Worm (Caenorhabditis elegans): ENCODE data around the gene trd-1.

DNA sequence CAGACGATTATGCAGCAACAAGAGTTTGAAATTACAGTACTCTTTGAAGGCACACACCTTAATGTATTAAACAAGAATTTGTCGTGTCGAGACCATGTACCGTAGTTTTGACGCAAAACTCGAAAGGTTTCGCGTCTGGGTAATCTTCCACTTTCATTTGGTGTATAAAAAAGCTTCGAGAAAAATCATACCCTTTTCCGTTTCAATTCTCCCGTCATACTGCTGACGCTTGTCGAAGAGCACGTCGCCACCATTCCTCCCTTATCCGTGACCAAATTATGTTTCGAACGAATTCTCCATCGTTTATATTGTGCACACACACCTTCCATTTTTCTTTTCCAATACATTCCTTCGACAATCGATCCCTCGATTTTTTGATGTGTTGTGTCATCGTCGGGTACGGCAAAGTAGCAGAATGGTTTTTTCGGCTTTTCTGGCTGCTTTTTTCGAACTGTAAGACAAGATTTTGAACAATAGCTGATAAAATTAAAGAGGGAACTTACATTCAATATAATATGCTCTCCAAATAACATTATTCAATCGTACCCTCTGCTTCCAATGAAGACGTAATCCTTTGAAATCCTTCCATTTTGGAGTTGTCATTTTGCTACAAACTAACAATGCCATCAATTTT is 12.1 kb upstream of the trd-1 start:
- TF ChIP-seq aly-2 (tag; optimal IDR thresholded peaks at IDR 0.05): no peak
- TF ChIP-seq swsn-7 (tag; optimal IDR thresholded peaks at IDR 0.05): no peak
- no peak for TF ChIP-seq Y116A8C.19 (tag; optimal IDR thresholded peaks at IDR 0.05; ENCODE audit: borderline replicate concordance)
- no peak for TF ChIP-seq elt-3 (tag; optimal IDR thresholded peaks at IDR 0.05)
- TF ChIP-seq nhr-12 (tag; optimal IDR thresholded peaks at IDR 0.05): no peak
- no peak for TF ChIP-seq nhr-77 (tag; optimal IDR thresholded peaks at IDR 0.05)
- TF ChIP-seq skn-1 (tag; optimal IDR thresholded peaks at IDR 0.05): no peak
- TF ChIP-seq fos-1 (tag; optimal IDR thresholded peaks at IDR 0.05): no peak
- TF ChIP-seq lin-13 (GFP tag; optimal IDR thresholded peaks at IDR 0.05): no peak
- no peak for TF ChIP-seq fkh-10 (GFP tag; optimal IDR thresholded peaks at IDR 0.05)
- TF ChIP-seq pax-3 (tag; optimal IDR thresholded peaks at IDR 0.05): no peak
- TF ChIP-seq snpc-4 (tag; optimal IDR thresholded peaks at IDR 0.05): no peak
- TF ChIP-seq ceh-90 (tag; optimal IDR thresholded peaks at IDR 0.05): no peak

Data from whole organism, L1 larva.